Fruit fly (Drosophila melanogaster) whole organism, pupa: ENCODE measurements around the gene Prosbeta2.
A peak's percentile ranks its signal among the peaks of the same experiment; 100 is the strongest.

Experiments
- CG12605 ChIP-seq: fragments of 200-800 bp; sonication (Bioruptor generic); IDR thresholded peaks from 2 replicates; pipeline ENCODE4 v1.3.6; 2022; ENCODE audit warnings: missing biosample characterization, missing genetic modification characterization
- CG13204 ChIP-seq: fragments of 200-800 bp; sonication (Bioruptor generic); optimal IDR thresholded peaks from 2 replicates; lab custom pipeline; 2018; ENCODE audit warnings: missing biosample characterization, mild to moderate bottlenecking, missing genetic modification characterization, moderate library complexity
- CG4496 ChIP-seq: fragments of 200-800 bp; sonication (Bioruptor generic); IDR thresholded peaks from 3 replicates; pipeline ENCODE4 v1.3.6; 2022; ENCODE audit warnings: missing biosample characterization, missing genetic modification characterization
- CG8159 ChIP-seq: fragments of 200-800 bp; sonication (Bioruptor generic); optimal IDR thresholded peaks from 3 replicates; lab custom pipeline; 2018; ENCODE audit warnings: missing biosample characterization, mild to moderate bottlenecking, missing genetic modification characterization, moderate library complexity
- EcR ChIP-seq: fragments of 200-800 bp; sonication (Bioruptor generic); optimal IDR thresholded peaks from 3 replicates; lab custom pipeline; 2019; ENCODE audit warnings: missing biosample characterization, missing genetic modification characterization, mild to moderate bottlenecking, moderate library complexity, missing genetic modification reagents
- Pif1B ChIP-seq: fragments of 200-800 bp; sonication (Bioruptor generic); optimal IDR thresholded peaks from 3 replicates; lab custom pipeline; 2016; ENCODE audit warnings: missing biosample characterization, missing genetic modification characterization
- gl ChIP-seq: fragments of 200-800 bp; sonication (Bioruptor generic); optimal IDR thresholded peaks from 2 replicates; lab custom pipeline; 2018; ENCODE audit warnings: missing biosample characterization, mild to moderate bottlenecking, missing genetic modification characterization
- rn ChIP-seq: fragments of 200-800 bp; sonication (Bioruptor generic); IDR thresholded peaks from 2 replicates; pipeline ENCODE4 v1.3.6; 2022; ENCODE audit warnings: missing biosample characterization, missing genetic modification characterization

dm6 chr3L:15009681-15010080, 9.9 kb downstream of the Prosbeta2 start:
- no peak for TF ChIP-seq EcR (GFP tag; lab: Kevin White, UChicago)
- TF ChIP-seq gl = no peak
- no peak for TF ChIP-seq Pif1B (GFP tag; lab: Kevin White, UChicago)
- TF ChIP-seq rn (GFP tag; lab: Robert Waterston, UW) = no peak
- TF ChIP-seq CG13204 = no peak
- peak; percentile 29; the same call in 2 of the 3 replicates for TF ChIP-seq CG4496 (GFP tag; lab: Robert Waterston, UW)
- no peak for TF ChIP-seq CG12605 (GFP tag; lab: Robert Waterston, UW)
- TF ChIP-seq CG8159 (tag; lab: Kevin White, UChicago) = no peak
